Fruit fly (Drosophila melanogaster) whole organism, embryonic: ENCODE results near the gene Dhdds.

Experiments used
- Atf6 ChIP-seq: fragments of 200-800 bp; sonication (Bioruptor generic); IDR thresholded peaks from 2 replicates; pipeline ENCODE4 v1.3.6; 2022; ENCODE audit warnings: missing biosample characterization, missing genetic modification characterization
- CG10274 ChIP-seq: fragments of 200-800 bp; sonication (Bioruptor generic); optimal IDR thresholded peaks from 3 replicates; lab custom pipeline; 2017; ENCODE audit warnings: missing biosample characterization, mild to moderate bottlenecking, missing genetic modification characterization
- CG10366 ChIP-seq: fragments of 200-800 bp; sonication (Bioruptor generic); IDR thresholded peaks from 2 replicates; pipeline ENCODE4 v1.3.6; 2022; ENCODE audit warnings: missing biosample characterization, missing genetic modification characterization
- CG1233 ChIP-seq: fragments of 200-800 bp; sonication (Bioruptor generic); optimal IDR thresholded peaks from 4 replicates; lab custom pipeline; 2018; ENCODE audit warnings: missing biosample characterization, mild to moderate bottlenecking, missing genetic modification characterization
- CG12659 ChIP-seq: fragments of 200-800 bp; sonication (Bioruptor generic); optimal IDR thresholded peaks from 3 replicates; lab custom pipeline; 2017; ENCODE audit warnings: mild to moderate bottlenecking, missing biosample characterization, missing genetic modification reagents, missing genetic modification characterization
- CG13287 ChIP-seq: fragments of 200-800 bp; sonication (Bioruptor generic); IDR thresholded peaks from 2 replicates; pipeline ENCODE4 v1.3.6; 2022; ENCODE audit warnings: missing biosample characterization, missing genetic modification characterization; ENCODE audit not compliant: partially characterized antibody
- CG13624 ChIP-seq: fragments of 200-800 bp; sonication (Bioruptor generic); optimal IDR thresholded peaks from 2 replicates; lab custom pipeline; 2016; ENCODE audit warnings: missing biosample characterization, missing genetic modification characterization
- CG15073 ChIP-seq: fragments of 200-800 bp; sonication (Bioruptor generic); optimal IDR thresholded peaks from 2 replicates; lab custom pipeline; 2016; ENCODE audit warnings: missing biosample characterization, missing genetic modification characterization
- CG15514 ChIP-seq: fragments of 200-800 bp; sonication (Bioruptor generic); optimal IDR thresholded peaks from 3 replicates; lab custom pipeline; 2017; ENCODE audit warnings: missing biosample characterization, missing genetic modification characterization, mild to moderate bottlenecking, moderate library complexity, missing genetic modification reagents
- CG2116 ChIP-seq: fragments of 200-800 bp; sonication (Bioruptor generic); optimal IDR thresholded peaks from 3 replicates; lab custom pipeline; 2018; ENCODE audit warnings: missing biosample characterization, mild to moderate bottlenecking, missing genetic modification characterization
- CG3163 ChIP-seq: fragments of 200-800 bp; sonication (Bioruptor generic); optimal IDR thresholded peaks from 3 replicates; lab custom pipeline; 2016; ENCODE audit warnings: missing biosample characterization, missing genetic modification characterization
- CG34224 ChIP-seq: fragments of 200-800 bp; sonication (Bioruptor generic); IDR thresholded peaks from 3 replicates; pipeline ENCODE4 v1.3.6; 2022; ENCODE audit warnings: missing biosample characterization, missing genetic modification characterization; ENCODE audit not compliant: partially characterized antibody
- CG34376 ChIP-seq: fragments of 200-800 bp; sonication (Bioruptor generic); optimal IDR thresholded peaks from 2 replicates; lab custom pipeline; 2018; ENCODE audit warnings: missing biosample characterization, mild to moderate bottlenecking, missing genetic modification characterization
- CG4617 ChIP-seq: fragments of 200-800 bp; sonication (Bioruptor generic); optimal IDR thresholded peaks from 3 replicates; lab custom pipeline; 2016; ENCODE audit warnings: missing biosample characterization, missing genetic modification characterization, borderline replicate concordance
- CG8388 ChIP-seq: fragments of 200-800 bp; sonication (Bioruptor generic); optimal IDR thresholded peaks from 2 replicates; lab custom pipeline; 2019; ENCODE audit warnings: missing biosample characterization, mild to moderate bottlenecking, missing genetic modification characterization, moderate library complexity
- CG8765 ChIP-seq: fragments of 200-800 bp; sonication (Bioruptor generic); IDR thresholded peaks from 2 replicates; pipeline ENCODE4 v1.3.6; 2022; ENCODE audit warnings: missing biosample characterization, missing genetic modification characterization
- CG8944 ChIP-seq: fragments of 200-800 bp; sonication (Bioruptor generic); optimal IDR thresholded peaks from 3 replicates; lab custom pipeline; 2016; ENCODE audit warnings: missing biosample characterization, missing genetic modification characterization
- Dll ChIP-seq: fragments of 200-800 bp; sonication (Bioruptor generic); IDR thresholded peaks from 4 replicates; pipeline ENCODE4 v1.3.6; 2022; ENCODE audit warnings: missing biosample characterization, missing genetic modification characterization; ENCODE audit not compliant: partially characterized antibody
- Doc3 ChIP-seq: fragments of 200-800 bp; sonication (Bioruptor generic); IDR thresholded peaks from 3 replicates; pipeline ENCODE4 v1.3.6; 2022; ENCODE audit warnings: missing biosample characterization, missing genetic modification characterization; ENCODE audit not compliant: partially characterized antibody
- Dref ChIP-seq: fragments of 200-800 bp; sonication (Bioruptor generic); IDR thresholded peaks from 2 replicates; pipeline ENCODE4 v1.3.6; 2022; ENCODE audit warnings: missing biosample characterization, missing genetic modification characterization
- E2f2 ChIP-seq: fragments of 200-800 bp; sonication (Bioruptor generic); IDR thresholded peaks from 2 replicates; pipeline ENCODE4 v1.3.6; 2022; ENCODE audit warnings: missing biosample characterization, missing genetic modification characterization
- HLH3B ChIP-seq: fragments of 200-800 bp; sonication (Bioruptor generic); IDR thresholded peaks from 2 replicates; pipeline ENCODE4 v1.3.6; 2022; ENCODE audit warnings: missing biosample characterization, missing genetic modification characterization
- MESR4 ChIP-seq: fragments of 200-800 bp; sonication (Bioruptor generic); optimal IDR thresholded peaks from 2 replicates; lab custom pipeline; 2018; ENCODE audit warnings: missing biosample characterization, mild to moderate bottlenecking, missing genetic modification characterization, moderate library complexity
- Med ChIP-seq: fragments of 200-800 bp; sonication (Bioruptor generic); peaks from one replicate; lab custom pipeline; 2016; ENCODE audit warnings: missing biosample characterization, missing genetic modification characterization, mild to moderate bottlenecking, inconsistent platforms, moderate library complexity
- Myb ChIP-seq: fragments of 200-800 bp; sonication (Bioruptor generic); optimal IDR thresholded peaks from 2 replicates; lab custom pipeline; 2016; ENCODE audit warnings: missing biosample characterization, missing genetic modification characterization
- NFAT ChIP-seq: fragments of 200-800 bp; sonication (Bioruptor generic); IDR thresholded peaks from 2 replicates; pipeline ENCODE4 v1.3.6; 2022; ENCODE audit warnings: missing biosample characterization, missing genetic modification characterization
- Opbp ChIP-seq: fragments of 200-800 bp; sonication (Bioruptor generic); IDR thresholded peaks from 3 replicates; pipeline ENCODE4 v1.3.6; 2022; ENCODE audit warnings: missing biosample characterization, missing genetic modification characterization; ENCODE audit not compliant: partially characterized antibody
- Pdp1 ChIP-seq, 2 experiments: fragments of 200-800 bp; sonication (Bioruptor generic); optimal IDR thresholded peaks; 3 replicates each; lab custom pipeline; 2016; ENCODE audit warnings: missing biosample characterization in 2 of 2, missing genetic modification characterization in 2 of 2, mild to moderate bottlenecking in 1 of 2, moderate library complexity in 1 of 2
- TFAM ChIP-seq: fragments of 200-800 bp; sonication (Bioruptor generic); optimal IDR thresholded peaks from 2 replicates; lab custom pipeline; 2017; ENCODE audit warnings: missing biosample characterization, missing genetic modification characterization, inconsistent platforms
- Trl ChIP-seq, 3 experiments: fragments of >200 bp in 2 of 3; fragments of 200-800 bp in 1 of 3; sonication (Bioruptor generic) in 1 of 3; optimal IDR thresholded peaks; 2 replicates in 1 of 3; 3 replicates in 2 of 3; lab custom pipeline; 2016 to 2017; ENCODE audit warnings: missing biosample characterization in 1 of 3, missing genetic modification characterization in 1 of 3
- YL-1 ChIP-seq: fragments of 200-800 bp; sonication (Bioruptor generic); optimal IDR thresholded peaks from 3 replicates; lab custom pipeline; 2017; ENCODE audit warnings: missing biosample characterization, mild to moderate bottlenecking, missing genetic modification characterization
- ash1 ChIP-seq: fragments of 200-800 bp; sonication (Bioruptor generic); optimal IDR thresholded peaks from 2 replicates; lab custom pipeline; 2018; ENCODE audit warnings: missing biosample characterization, mild to moderate bottlenecking, missing genetic modification characterization
- ato ChIP-seq: fragments of 200-800 bp; sonication (Bioruptor generic); IDR thresholded peaks from 2 replicates; pipeline ENCODE4 v1.3.6; 2022; ENCODE audit warnings: missing biosample characterization, missing genetic modification characterization; ENCODE audit not compliant: partially characterized antibody
- bbx ChIP-seq: fragments of 200-800 bp; sonication (Bioruptor generic); IDR thresholded peaks from 2 replicates; pipeline ENCODE4 v1.3.6; 2022; ENCODE audit warnings: missing biosample characterization, missing genetic modification characterization; ENCODE audit not compliant: partially characterized antibody
- dmrt11E ChIP-seq: fragments of 200-800 bp; sonication (Bioruptor generic); optimal IDR thresholded peaks from 3 replicates; lab custom pipeline; 2018; ENCODE audit warnings: missing biosample characterization, mild to moderate bottlenecking, missing genetic modification characterization, moderate library complexity
- gcm2 ChIP-seq: fragments of 200-800 bp; sonication (Bioruptor generic); optimal IDR thresholded peaks from 2 replicates; lab custom pipeline; 2016; ENCODE audit warnings: missing biosample characterization, missing genetic modification characterization
- gfzf ChIP-seq: fragments of 200-800 bp; sonication (Bioruptor generic); optimal IDR thresholded peaks from 2 replicates; lab custom pipeline; 2016; ENCODE audit warnings: missing biosample characterization, mild to moderate bottlenecking, missing genetic modification characterization, moderate library complexity
- grn ChIP-seq: fragments of 200-800 bp; sonication (Bioruptor generic); optimal IDR thresholded peaks from 3 replicates; lab custom pipeline; 2017; ENCODE audit warnings: missing biosample characterization, missing genetic modification characterization
- gro ChIP-seq: fragments of 200-800 bp; sonication (Bioruptor generic); optimal IDR thresholded peaks from 2 replicates; lab custom pipeline; 2016; ENCODE audit warnings: missing biosample characterization, missing genetic modification characterization
- gsb-n ChIP-seq: fragments of 200-800 bp; sonication (Bioruptor generic); optimal IDR thresholded peaks from 3 replicates; lab custom pipeline; 2018; ENCODE audit warnings: missing biosample characterization, mild to moderate bottlenecking, missing genetic modification characterization
- hb ChIP-seq: fragments of 200-800 bp; sonication (Bioruptor generic); IDR thresholded peaks from 3 replicates; pipeline ENCODE4 v1.3.6; 2022; ENCODE audit warnings: missing biosample characterization, missing genetic modification characterization; ENCODE audit not compliant: partially characterized antibody
- mam ChIP-seq: fragments of 200-800 bp; sonication (Bioruptor generic); optimal IDR thresholded peaks from 3 replicates; lab custom pipeline; 2016; ENCODE audit warnings: missing biosample characterization, missing genetic modification characterization
- nau ChIP-seq: fragments of 200-800 bp; sonication (Bioruptor generic); optimal IDR thresholded peaks from 3 replicates; lab custom pipeline; 2017; ENCODE audit warnings: missing biosample characterization, mild to moderate bottlenecking, missing genetic modification characterization, missing genetic modification reagents
- pfk ChIP-seq: fragments of 200-800 bp; sonication (Bioruptor generic); optimal IDR thresholded peaks from 2 replicates; lab custom pipeline; 2018; ENCODE audit warnings: missing biosample characterization, mild to moderate bottlenecking, missing genetic modification characterization, moderate library complexity
- psq ChIP-seq: fragments of 200-800 bp; sonication (Bioruptor generic); optimal IDR thresholded peaks from 2 replicates; lab custom pipeline; 2017; ENCODE audit warnings: missing biosample characterization, missing genetic modification characterization
- sisA ChIP-seq: fragments of 200-800 bp; sonication (Bioruptor generic); IDR thresholded peaks from 2 replicates; pipeline ENCODE4 v1.3.6; 2022; ENCODE audit warnings: missing biosample characterization, missing genetic modification characterization
- sqz ChIP-seq: fragments of 200-800 bp; sonication (Bioruptor generic); optimal IDR thresholded peaks from 3 replicates; lab custom pipeline; 2018; ENCODE audit warnings: missing biosample characterization, mild to moderate bottlenecking, missing genetic modification characterization
- unc-4 ChIP-seq: fragments of 200-800 bp; sonication (Bioruptor generic); IDR thresholded peaks from 2 replicates; pipeline ENCODE4 v1.3.6; 2022; ENCODE audit warnings: missing biosample characterization, missing genetic modification characterization; ENCODE audit not compliant: partially characterized antibody
- yki ChIP-seq: fragments of >200 bp; optimal IDR thresholded peaks from 3 replicates; lab custom pipeline; 2018

Dhdds gene

DNA sequence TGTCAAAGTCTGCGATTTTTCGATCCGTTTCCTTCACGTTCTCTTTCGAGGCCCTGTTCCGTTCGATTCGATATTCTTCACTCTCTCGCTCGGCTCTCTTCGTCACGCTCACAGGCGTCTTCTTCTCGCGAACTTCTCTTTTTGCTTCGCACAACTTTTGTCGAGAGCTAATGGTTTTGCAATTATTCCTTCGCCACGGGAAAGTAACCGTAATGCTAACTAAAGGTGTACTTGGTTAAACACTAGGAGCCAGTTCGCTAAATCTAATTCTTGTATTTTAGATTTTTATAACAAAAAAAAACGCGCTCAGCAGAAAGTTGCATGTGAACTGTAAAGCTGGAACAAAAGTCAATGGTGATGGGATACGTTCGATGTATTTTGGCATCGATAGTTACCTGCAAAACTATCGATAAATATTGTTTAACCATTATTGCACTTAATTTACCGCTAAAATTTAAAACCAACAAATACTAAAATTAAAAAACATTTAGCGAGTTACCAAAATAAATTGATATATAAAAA lies 2.1 kb downstream of the Dhdds start, which contains the start of gene mahe:
mahe (minus strand) TSS at position 355 of the 522 bp plus-strand sequence.
- peak; percentile 60 for TF ChIP-seq CG1233 (GFP tag; lab: Kevin White, UChicago)
- TF ChIP-seq YL-1 (GFP tag; lab: Kevin White, UChicago): peak; percentile 17
- TF ChIP-seq CG13624: no peak
- TF ChIP-seq gro (GFP tag; lab: Kevin White, UChicago): no peak
- TF ChIP-seq Atf6: no peak
- no peak for TF ChIP-seq ash1 (GFP tag; lab: Kevin White, UChicago)
- peak; percentile 48 for TF ChIP-seq sqz (GFP tag; lab: Kevin White, UChicago)
- peak; percentile 33 for TF ChIP-seq CG15514 (GFP tag; lab: Kevin White, UChicago)
- TF ChIP-seq psq: no peak
- no peak for TF ChIP-seq NFAT (GFP tag; lab: Robert Waterston, UW)
- TF ChIP-seq CG10366 (GFP tag; lab: Robert Waterston, UW): no peak
- TF ChIP-seq TFAM (GFP tag; lab: Kevin White, UChicago): no peak
- TF ChIP-seq Dref (GFP tag; lab: Robert Waterston, UW): peak; percentile 85
- peak; percentile 49 for TF ChIP-seq CG12659 (GFP tag; lab: Kevin White, UChicago)
- no peak for TF ChIP-seq CG8765
- TF ChIP-seq gfzf (GFP tag; lab: Kevin White, UChicago): peak; percentile 21
- peak in 1 of 2 experiments; percentile 14 for TF ChIP-seq Pdp1 (GFP tag; optimal IDR thresholded peaks at IDR 0.05; lab: Kevin White, UChicago)
- peak; percentile 85 for TF ChIP-seq unc-4 (GFP tag; lab: Robert Waterston, UW)
- TF ChIP-seq hb (GFP tag; lab: Robert Waterston, UW): peak; percentile 67; the same call in 2 of the 3 replicates
- TF ChIP-seq gcm2 (GFP tag; lab: Kevin White, UChicago): no peak
- TF ChIP-seq CG10274 (GFP tag; lab: Kevin White, UChicago): no peak
- peak; percentile 43 for TF ChIP-seq yki (lab: Kevin White, UChicago)
- peak; percentile 13 for TF ChIP-seq CG4617
- no peak for TF ChIP-seq grn (GFP tag; lab: Kevin White, UChicago)
- 0 out of 2 replicates have a peak, but pooled peaks have one; percentile 7 for TF ChIP-seq HLH3B (GFP tag; lab: Robert Waterston, UW)
- peak; percentile 71 for TF ChIP-seq Doc3 (GFP tag; lab: Robert Waterston, UW)
- TF ChIP-seq CG8944 (GFP tag; lab: Kevin White, UChicago): no peak
- no peak for TF ChIP-seq mam
- TF ChIP-seq nau (GFP tag; lab: Kevin White, UChicago): no peak
- peak; percentile 37 for TF ChIP-seq CG34376 (GFP tag; lab: Kevin White, UChicago)
- peak; percentile 10 for TF ChIP-seq Myb
- TF ChIP-seq pfk: peak; percentile 13
- TF ChIP-seq gsb-n (tag; lab: Kevin White, UChicago): peak; percentile 18
- peak; percentile 92 for TF ChIP-seq CG13287 (GFP tag; lab: Robert Waterston, UW)
- TF ChIP-seq CG2116: peak; percentile 91
- no peak for TF ChIP-seq CG15073 (GFP tag; lab: Kevin White, UChicago)
- peak; percentile 65 for TF ChIP-seq ato
- TF ChIP-seq Opbp (GFP tag; lab: Robert Waterston, UW): peak; percentile 88; the same call in 2 of the 3 replicates
- TF ChIP-seq Med: peak; percentile 77
- TF ChIP-seq sisA (GFP tag; lab: Robert Waterston, UW): no peak
- peak; percentile 94 for TF ChIP-seq bbx
- peak; percentile 85 for TF ChIP-seq CG34224 (GFP tag; lab: Robert Waterston, UW)
- TF ChIP-seq CG3163: peak; percentile 71
- TF ChIP-seq Dll (GFP tag; lab: Robert Waterston, UW): peak; percentile 87
- peak; percentile 86 for TF ChIP-seq E2f2 (GFP tag; lab: Robert Waterston, UW)
- TF ChIP-seq CG8388 (GFP tag; lab: Kevin White, UChicago): no peak
- TF ChIP-seq MESR4: peak; percentile 78
- peak; percentile 74 to 90 for TF ChIP-seq Trl (optimal IDR thresholded peaks at IDR 0.05; lab: Kevin White, UChicago)
- TF ChIP-seq Trl (GFP tag; optimal IDR thresholded peaks at IDR 0.05; lab: Kevin White, UChicago): peak; percentile 5
- no peak for TF ChIP-seq dmrt11E (tag; lab: Kevin White, UChicago)
